Fruit fly (Drosophila melanogaster) whole organism, embryonic: ENCODE data around the gene CG18661.
A peak's percentile ranks its signal among the peaks of the same experiment; 100 is the strongest.

Experiments
- ATbp ChIP-seq: fragments of 200-800 bp; sonication (Bioruptor generic); optimal IDR thresholded peaks from 2 replicates; lab custom pipeline; 2017; ENCODE audit warnings: missing biosample characterization, mild to moderate bottlenecking, missing genetic modification characterization, missing genetic modification reagents
- CG11247 ChIP-seq: fragments of 200-800 bp; sonication (Bioruptor generic); IDR thresholded peaks from 2 replicates; pipeline ENCODE4 v1.3.6; 2022; ENCODE audit warnings: missing biosample characterization, missing genetic modification characterization
- CG11696 ChIP-seq: fragments of 200-800 bp; sonication (Bioruptor generic); IDR thresholded peaks from 2 replicates; pipeline ENCODE4 v1.3.6; 2022; ENCODE audit warnings: missing biosample characterization, missing genetic modification characterization
- CG11723 ChIP-seq: fragments of 200-800 bp; sonication (Bioruptor generic); optimal IDR thresholded peaks from 2 replicates; lab custom pipeline; 2017; ENCODE audit warnings: missing biosample characterization, mild to moderate bottlenecking, missing genetic modification characterization
- CG12769 ChIP-seq: fragments of 200-800 bp; sonication (Bioruptor generic); optimal IDR thresholded peaks from 2 replicates; lab custom pipeline; 2019; ENCODE audit warnings: missing biosample characterization, mild to moderate bottlenecking, missing genetic modification characterization, moderate library complexity
- CG13775 ChIP-seq: fragments of 200-800 bp; sonication (Bioruptor generic); optimal IDR thresholded peaks from 3 replicates; lab custom pipeline; 2017; ENCODE audit warnings: missing biosample characterization, mild to moderate bottlenecking, missing genetic modification characterization
- CG14014 ChIP-seq: fragments of 200-800 bp; sonication (Bioruptor generic); IDR thresholded peaks from 2 replicates; pipeline ENCODE4 v1.3.6; 2022; ENCODE audit warnings: missing biosample characterization, missing genetic modification characterization
- CG15011 ChIP-seq: fragments of 200-800 bp; sonication (Bioruptor generic); optimal IDR thresholded peaks from 3 replicates; lab custom pipeline; 2018; ENCODE audit warnings: missing biosample characterization, mild to moderate bottlenecking, missing genetic modification characterization
- CG1602 ChIP-seq: fragments of 200-800 bp; sonication (Bioruptor generic); optimal IDR thresholded peaks from 3 replicates; lab custom pipeline; 2016; ENCODE audit warnings: missing biosample characterization, missing genetic modification characterization
- CG16863 ChIP-seq: fragments of 200-800 bp; sonication (Bioruptor generic); optimal IDR thresholded peaks from 3 replicates; lab custom pipeline; 2016; ENCODE audit warnings: missing biosample characterization, missing genetic modification characterization
- CG2875 ChIP-seq: fragments of 200-800 bp; sonication (Bioruptor generic); optimal IDR thresholded peaks from 2 replicates; lab custom pipeline; 2017; ENCODE audit warnings: missing biosample characterization, mild to moderate bottlenecking, missing genetic modification characterization, missing genetic modification reagents
- CG2889 ChIP-seq: fragments of 200-800 bp; sonication (Bioruptor generic); IDR thresholded peaks from 3 replicates; pipeline ENCODE4 v1.3.6; 2022; ENCODE audit warnings: missing biosample characterization, missing genetic modification characterization
- CG3163 ChIP-seq: fragments of 200-800 bp; sonication (Bioruptor generic); optimal IDR thresholded peaks from 3 replicates; lab custom pipeline; 2016; ENCODE audit warnings: missing biosample characterization, missing genetic modification characterization
- CG6272 ChIP-seq: fragments of 200-800 bp; sonication (Bioruptor generic); IDR thresholded peaks from 2 replicates; pipeline ENCODE4 v1.3.6; 2022; ENCODE audit warnings: missing biosample characterization, missing genetic modification characterization
- Dbx ChIP-seq: fragments of 200-800 bp; sonication (Bioruptor generic); IDR thresholded peaks from 3 replicates; pipeline ENCODE4 v1.3.6; 2022; ENCODE audit warnings: missing biosample characterization, missing genetic modification characterization
- E2f2 ChIP-seq: fragments of 200-800 bp; sonication (Bioruptor generic); IDR thresholded peaks from 2 replicates; pipeline ENCODE4 v1.3.6; 2022; ENCODE audit warnings: missing biosample characterization, missing genetic modification characterization
- Ets65A ChIP-seq: fragments of 200-800 bp; sonication (Bioruptor generic); peaks from one replicate; lab custom pipeline; 2016; ENCODE audit warnings: missing biosample characterization, missing genetic modification characterization
- HHEX ChIP-seq: fragments of 200-800 bp; sonication (Bioruptor generic); optimal IDR thresholded peaks from 3 replicates; lab custom pipeline; 2017; ENCODE audit warnings: missing biosample characterization, mild to moderate bottlenecking, missing genetic modification characterization, missing genetic modification reagents
- Hr78 ChIP-seq, 2 experiments: fragments of 200-800 bp in 1 of 2; fragments of >200 bp in 1 of 2; sonication (Bioruptor generic) in 1 of 2; optimal IDR thresholded peaks; 2 replicates each; lab custom pipeline; 2017 to 2019; ENCODE audit warnings: missing biosample characterization in 2 of 2, missing genetic modification characterization in 2 of 2, mild to moderate bottlenecking in 1 of 2, moderate library complexity in 1 of 2
- Lhr ChIP-seq: fragments of 200-800 bp; sonication (Bioruptor generic); optimal IDR thresholded peaks from 3 replicates; lab custom pipeline; 2017; ENCODE audit warnings: mild to moderate bottlenecking, missing biosample characterization, missing genetic modification reagents, missing genetic modification characterization
- Mad ChIP-seq: fragments of 200-800 bp; sonication (Bioruptor generic); optimal IDR thresholded peaks from 2 replicates; lab custom pipeline; 2016; ENCODE audit warnings: missing biosample characterization, missing genetic modification characterization
- Med ChIP-seq: fragments of 200-800 bp; sonication (Bioruptor generic); peaks from one replicate; lab custom pipeline; 2016; ENCODE audit warnings: missing biosample characterization, missing genetic modification characterization, mild to moderate bottlenecking, inconsistent platforms, moderate library complexity
- NC2α ChIP-seq: fragments of 200-800 bp; sonication (Bioruptor generic); optimal IDR thresholded peaks from 2 replicates; lab custom pipeline; 2016; ENCODE audit warnings: missing biosample characterization, missing genetic modification characterization
- Poxn ChIP-seq: fragments of 200-800 bp; sonication (Bioruptor generic); IDR thresholded peaks from 2 replicates; pipeline ENCODE4 v1.3.6; 2022; ENCODE audit warnings: missing biosample characterization, missing genetic modification characterization
- ap ChIP-seq: fragments of 200-800 bp; sonication (Bioruptor generic); IDR thresholded peaks from 2 replicates; pipeline ENCODE4 v1.3.6; 2022; ENCODE audit warnings: missing biosample characterization, missing genetic modification characterization
- bsh ChIP-seq, 2 experiments: fragments of 200-800 bp; sonication (Bioruptor generic); optimal IDR thresholded peaks; 2 replicates each; lab custom pipeline; 2017 to 2018; ENCODE audit warnings: mild to moderate bottlenecking in 2 of 2, missing biosample characterization in 2 of 2, missing genetic modification characterization in 2 of 2, moderate library complexity in 1 of 2
- corto ChIP-seq: fragments of 200-800 bp; sonication (Bioruptor generic); optimal IDR thresholded peaks from 2 replicates; lab custom pipeline; 2016; ENCODE audit warnings: missing biosample characterization, mild to moderate bottlenecking, missing genetic modification characterization, moderate library complexity
- dmrt99B ChIP-seq: fragments of 200-800 bp; sonication (Bioruptor generic); optimal IDR thresholded peaks from 2 replicates; lab custom pipeline; 2018; ENCODE audit warnings: missing biosample characterization, mild to moderate bottlenecking, missing genetic modification characterization, moderate library complexity
- dysf ChIP-seq: fragments of 200-800 bp; sonication (Bioruptor generic); IDR thresholded peaks from 3 replicates; pipeline ENCODE4 v1.3.6; 2022; ENCODE audit warnings: missing biosample characterization, missing genetic modification characterization
- ems ChIP-seq: fragments of 200-800 bp; sonication (Bioruptor generic); optimal IDR thresholded peaks from 3 replicates; lab custom pipeline; 2016; ENCODE audit warnings: missing biosample characterization, missing genetic modification characterization
- en ChIP-seq: fragments of 200-800 bp; sonication (Bioruptor generic); optimal IDR thresholded peaks from 2 replicates; lab custom pipeline; 2016; ENCODE audit warnings: missing biosample characterization, missing genetic modification characterization
- gem ChIP-seq: fragments of 200-800 bp; sonication (Bioruptor generic); optimal IDR thresholded peaks from 2 replicates; lab custom pipeline; 2019; ENCODE audit warnings: missing biosample characterization, mild to moderate bottlenecking, missing genetic modification characterization, moderate library complexity
- hth ChIP-seq: fragments of >200 bp; optimal IDR thresholded peaks from 2 replicates; lab custom pipeline; 2017; ENCODE audit warnings: inconsistent platforms
- kah ChIP-seq: fragments of 200-800 bp; sonication (Bioruptor generic); optimal IDR thresholded peaks from 2 replicates; lab custom pipeline; 2018; ENCODE audit warnings: missing biosample characterization, mild to moderate bottlenecking, missing genetic modification characterization
- peb ChIP-seq: fragments of 200-800 bp; sonication (Bioruptor generic); IDR thresholded peaks from 2 replicates; pipeline ENCODE4 v1.3.6; 2022; ENCODE audit warnings: missing biosample characterization, missing genetic modification characterization
- pita ChIP-seq: fragments of 200-800 bp; sonication (Bioruptor generic); optimal IDR thresholded peaks from 2 replicates; lab custom pipeline; 2017; ENCODE audit warnings: missing biosample characterization, mild to moderate bottlenecking, missing genetic modification characterization
- sima ChIP-seq: fragments of 200-800 bp; sonication (Bioruptor generic); optimal IDR thresholded peaks from 2 replicates; lab custom pipeline; 2016; ENCODE audit warnings: missing biosample characterization, missing genetic modification characterization
- tna ChIP-seq: fragments of 200-800 bp; sonication (Bioruptor generic); IDR thresholded peaks from 2 replicates; pipeline ENCODE4 v1.3.6; 2022; ENCODE audit warnings: missing biosample characterization, missing genetic modification characterization; ENCODE audit not compliant: partially characterized antibody
- trem ChIP-seq: fragments of 200-800 bp; optimal IDR thresholded peaks from 3 replicates; lab custom pipeline; 2019; ENCODE audit warnings: missing biosample characterization, mild to moderate bottlenecking, missing genetic modification characterization, moderate library complexity
- tx ChIP-seq: fragments of 200-800 bp; sonication (Bioruptor generic); optimal IDR thresholded peaks from 2 replicates; lab custom pipeline; 2016; ENCODE audit warnings: missing biosample characterization, missing genetic modification characterization
- vfl ChIP-seq: fragments of 200-800 bp; sonication (Bioruptor generic); optimal IDR thresholded peaks from 2 replicates; lab custom pipeline; 2016; ENCODE audit warnings: missing biosample characterization, missing genetic modification characterization

Gene CG18661

dm6 chr2L:8975328-8975727 is 22.1 kb upstream of the CG18661 start, which contains the start of gene CG9541:
Gene CG9541 (minus strand): TSS chr2L:8975428.
- TF ChIP-seq hth (lab: Kevin White, UChicago) (no peak), CG6272 (GFP tag; lab: Robert Waterston, UW) (no peak), tx (no peak), ATbp (no peak), tna (GFP tag; lab: Robert Waterston, UW) (0 out of 2 replicates have a peak, but pooled peaks have one; percentile 19), CG2875 (GFP tag; lab: Kevin White, UChicago) (no peak), CG12769 (tag; lab: Kevin White, UChicago) (no peak), CG3163 (GFP tag; lab: Kevin White, UChicago) (no peak), CG11723 (GFP tag; lab: Kevin White, UChicago) (no peak), Hr78 (GFP tag; optimal IDR thresholded peaks at IDR 0.05; lab: Kevin White, UChicago) (peak in 1 of 2 experiments; percentile 8), NC2α (no peak), CG15011 (GFP tag; lab: Kevin White, UChicago) (no peak), E2f2 (no peak), CG2889 (GFP tag; lab: Robert Waterston, UW) (no peak), dysf (GFP tag; lab: Robert Waterston, UW) (peak; percentile 5; the same call in 1 of the 3 replicates), ems (GFP tag; lab: Kevin White, UChicago) (no peak), Mad (no peak), Poxn (GFP tag; lab: Robert Waterston, UW) (no peak), Ets65A (peak; percentile 76), Dbx (no peak), kah (GFP tag; lab: Kevin White, UChicago) (no peak), corto (GFP tag; lab: Kevin White, UChicago) (no peak), bsh (GFP tag; optimal IDR thresholded peaks at IDR 0.05; lab: Kevin White, UChicago) (no peak), trem (no peak), Med (GFP tag; lab: Kevin White, UChicago) (peak; percentile 7), CG11247 (no peak), vfl (GFP tag; lab: Kevin White, UChicago) (no peak)

DNA sequence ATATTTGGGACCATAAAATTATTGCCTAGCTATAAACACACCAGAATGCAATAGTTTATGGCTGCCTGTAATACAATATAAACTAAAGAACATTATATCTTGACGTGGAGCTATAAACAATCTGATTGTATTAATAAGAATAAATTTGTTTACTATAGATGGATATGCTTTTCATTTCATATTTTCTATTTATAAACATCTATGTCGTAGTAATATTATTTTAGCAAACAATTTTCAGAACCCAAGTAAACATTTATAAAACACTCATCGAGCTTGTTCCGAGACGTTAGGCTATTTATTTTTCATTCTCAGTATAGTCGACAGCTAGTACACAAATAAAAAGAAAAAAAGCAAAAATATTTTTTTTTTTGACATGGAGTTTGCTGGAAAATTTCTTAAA is 17.0 kb upstream of the CG18661 start, which contains the start of gene CG18662:
CG18662 (plus strand) TSS at position 301 of the 400 bp plus-strand sequence.
- no peak for TF ChIP-seq CG13775
- TF ChIP-seq CG11696 (GFP tag; lab: Robert Waterston, UW), result no peak
- TF ChIP-seq CG1602 (GFP tag; lab: Kevin White, UChicago), result no peak
- no peak for TF ChIP-seq peb
- no peak for TF ChIP-seq HHEX
- no peak for TF ChIP-seq sima (GFP tag; lab: Kevin White, UChicago)
- TF ChIP-seq CG14014 (GFP tag; lab: Robert Waterston, UW), result no peak
- TF ChIP-seq pita, result no peak
- TF ChIP-seq Dbx, result no peak
- no peak for TF ChIP-seq CG16863 (GFP tag; lab: Kevin White, UChicago)
- TF ChIP-seq ap, result no peak
- no peak for TF ChIP-seq Lhr (GFP tag; lab: Kevin White, UChicago)
- no peak for TF ChIP-seq gem
- no peak for TF ChIP-seq dmrt99B (tag; lab: Kevin White, UChicago)
- TF ChIP-seq en (GFP tag; lab: Kevin White, UChicago), result no peak
